Worm (Caenorhabditis elegans) whole organism, L4/young adult: ENCODE measurements around the gene F01G10.4.

Source experiments
- W03F9.2 ChIP-seq: fragments of 150-350 bp; optimal IDR thresholded peaks from 2 replicates; lab custom pipeline; 2014; ENCODE audit warnings: missing biosample characterization, missing genetic modification characterization
- dao-5 ChIP-seq: sonication (generic microtip); optimal IDR thresholded peaks from 2 replicates; lab custom pipeline; 2016; ENCODE audit warnings: missing genotype, missing genetic modification characterization, moderate library complexity, missing compliant biosample characterization
- him-1 ChIP-seq: sonication (generic microtip); optimal IDR thresholded peaks from 2 replicates; lab custom pipeline; 2016; ENCODE audit warnings: missing genotype, missing genetic modification reagents, missing genetic modification characterization, missing compliant biosample characterization

F01G10.4 gene

DNA sequence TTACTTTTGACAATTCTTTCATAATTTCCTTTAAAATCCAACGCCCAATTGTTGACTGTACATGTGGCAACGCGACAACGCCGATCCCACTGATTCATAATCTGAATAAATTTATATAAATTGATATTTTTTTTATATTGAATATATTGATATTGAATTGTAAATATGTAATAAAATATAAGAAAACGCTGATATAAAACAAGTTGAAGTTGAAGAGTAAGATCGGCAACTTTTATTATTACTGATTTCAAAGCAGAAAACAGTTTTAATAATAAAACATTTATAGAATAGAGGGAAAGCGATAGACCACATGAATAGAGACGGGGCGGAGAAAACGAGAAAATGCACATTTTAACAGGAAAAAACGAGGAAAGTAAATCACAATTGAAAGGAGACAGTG lies 13.1 kb downstream of the F01G10.4 start, which contains the start of gene qns-1:
Gene qns-1, minus strand, starts transcription at position 101 of the 400 bp plus-strand sequence.
- TF ChIP-seq him-1 (tag; lab: Kevin White, UChicago) (no peak), dao-5 (no peak), W03F9.2 (tag; lab: Kevin White, UChicago) (no peak)

DNA sequence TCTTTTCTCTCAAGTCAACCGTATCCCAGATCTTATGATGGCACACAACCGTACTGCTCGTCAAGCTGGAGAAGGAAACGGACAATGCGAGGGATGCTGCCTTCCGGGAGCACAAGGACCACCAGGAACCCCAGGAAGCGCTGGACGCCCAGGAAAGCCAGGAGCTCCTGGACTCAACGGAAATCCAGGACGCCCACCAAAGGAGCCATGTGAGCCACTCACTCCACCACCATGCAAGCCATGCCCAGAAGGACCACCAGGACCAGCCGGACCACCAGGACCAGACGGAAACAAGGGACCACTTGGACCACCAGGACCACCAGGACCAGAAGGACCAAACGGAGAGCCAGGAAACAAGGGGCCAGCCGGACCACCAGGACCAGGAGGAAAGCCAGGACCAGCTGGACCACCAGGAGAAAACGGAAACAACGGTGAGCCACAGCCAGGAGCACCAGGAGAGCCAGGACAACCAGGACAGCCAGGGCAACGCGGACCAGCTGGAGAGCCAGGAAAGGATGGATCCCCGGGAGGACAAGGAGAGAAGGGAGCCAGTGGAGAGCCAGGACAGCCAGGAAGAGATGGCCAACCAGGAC lies 15.6 kb downstream of the F01G10.4 start:
- no peak for TF ChIP-seq dao-5
- no peak for TF ChIP-seq him-1 (tag; lab: Kevin White, UChicago)
- TF ChIP-seq W03F9.2 (tag; lab: Kevin White, UChicago): no peak

DNA sequence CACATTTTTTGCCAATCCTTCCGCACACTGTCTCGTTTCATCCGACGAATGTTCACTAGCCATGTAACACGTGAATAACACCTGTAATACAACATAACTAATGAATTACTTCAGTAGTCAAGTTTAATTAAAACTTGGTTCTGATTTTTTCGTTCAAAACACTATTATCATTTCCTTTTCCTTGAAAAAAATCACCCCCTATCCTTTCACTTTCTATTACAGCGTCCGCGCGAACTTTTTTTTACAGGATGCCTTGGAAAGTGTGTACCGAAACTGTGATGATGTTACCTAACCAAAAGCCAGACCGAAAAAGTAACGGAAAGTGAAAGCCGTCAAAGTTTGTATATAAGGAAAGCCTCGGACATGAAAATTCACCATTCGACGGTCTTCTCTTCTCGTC lies 16.3 kb downstream of the F01G10.4 start, which contains the start of gene col-124:
Gene col-124, plus strand, starts transcription at position 374 of the 400 bp plus-strand sequence.
- TF ChIP-seq dao-5: no peak
- TF ChIP-seq W03F9.2 (tag; lab: Kevin White, UChicago): no peak
- TF ChIP-seq him-1 (tag; lab: Kevin White, UChicago): no peak

DNA sequence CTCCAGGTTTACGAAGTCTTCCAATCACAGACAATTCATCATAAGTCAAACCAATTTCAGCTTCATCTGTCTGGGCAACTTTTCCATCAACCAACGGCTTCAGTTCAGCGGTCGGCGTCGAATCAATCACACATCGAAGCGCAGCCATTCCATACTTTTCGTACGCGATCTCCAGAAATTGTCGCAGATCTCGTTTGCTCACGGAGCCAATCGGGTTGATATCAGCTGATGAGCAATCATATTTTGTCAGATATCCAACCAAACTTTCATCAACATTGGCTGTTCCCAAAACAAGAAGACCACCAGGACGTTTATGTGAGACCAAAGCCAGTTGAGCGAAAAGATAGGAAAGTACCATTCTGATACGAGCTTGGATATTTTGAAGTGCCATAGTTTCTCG lies 17.0 kb downstream of the F01G10.4 start:
- TF ChIP-seq dao-5 (no peak), W03F9.2 (tag; lab: Kevin White, UChicago) (no peak), him-1 (tag; lab: Kevin White, UChicago) (no peak)

DNA sequence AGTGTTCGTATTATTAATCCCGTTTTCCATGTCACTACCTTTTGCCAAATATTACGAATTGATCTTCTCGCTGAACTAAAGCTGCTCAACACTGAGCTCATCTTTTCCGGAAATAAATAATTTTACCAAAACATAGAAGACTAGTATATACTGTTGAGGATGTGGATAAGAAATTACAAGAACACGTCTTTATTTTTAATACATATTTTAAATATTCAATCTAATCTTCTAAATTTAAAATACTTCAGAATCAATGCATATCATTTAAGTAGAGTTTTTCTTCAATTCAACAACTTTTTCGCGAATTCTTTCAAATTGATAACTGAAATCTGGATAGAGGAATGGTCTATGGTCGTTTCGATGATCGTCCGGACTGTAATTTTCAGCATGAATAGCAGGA lies 17.5 kb downstream of the F01G10.4 start, which contains the start of gene abt-1:
Gene abt-1, minus strand, starts transcription at position 101 of the 400 bp plus-strand sequence.
- TF ChIP-seq dao-5 (no peak), him-1 (tag; lab: Kevin White, UChicago) (no peak), W03F9.2 (tag; lab: Kevin White, UChicago) (no peak)

DNA sequence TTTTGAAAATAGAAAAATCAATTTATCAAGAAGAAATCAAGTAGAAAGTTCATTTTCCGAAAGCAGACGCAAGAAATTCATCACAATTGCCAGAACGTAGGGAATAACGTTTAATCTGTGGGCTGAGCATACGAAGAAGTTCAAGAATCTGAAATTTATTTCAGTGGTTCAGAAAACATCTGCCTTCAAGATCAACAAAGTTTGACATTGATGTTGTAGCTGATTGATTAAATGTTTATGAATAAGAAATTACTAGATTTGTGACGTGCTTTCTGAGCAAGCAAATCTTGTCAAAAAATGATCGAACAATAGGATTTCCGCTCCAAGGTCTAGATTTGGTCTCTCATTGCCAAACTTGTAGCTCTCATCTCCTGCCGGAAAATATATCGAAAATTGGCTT lies 26.2 kb downstream of the F01G10.4 start, which contains the start of gene K04D7.6:
Gene K04D7.6, minus strand, starts transcription at position 101 of the 400 bp plus-strand sequence.
- TF ChIP-seq W03F9.2 (tag; lab: Kevin White, UChicago): no peak
- no peak for TF ChIP-seq dao-5
- no peak for TF ChIP-seq him-1 (tag; lab: Kevin White, UChicago)

DNA sequence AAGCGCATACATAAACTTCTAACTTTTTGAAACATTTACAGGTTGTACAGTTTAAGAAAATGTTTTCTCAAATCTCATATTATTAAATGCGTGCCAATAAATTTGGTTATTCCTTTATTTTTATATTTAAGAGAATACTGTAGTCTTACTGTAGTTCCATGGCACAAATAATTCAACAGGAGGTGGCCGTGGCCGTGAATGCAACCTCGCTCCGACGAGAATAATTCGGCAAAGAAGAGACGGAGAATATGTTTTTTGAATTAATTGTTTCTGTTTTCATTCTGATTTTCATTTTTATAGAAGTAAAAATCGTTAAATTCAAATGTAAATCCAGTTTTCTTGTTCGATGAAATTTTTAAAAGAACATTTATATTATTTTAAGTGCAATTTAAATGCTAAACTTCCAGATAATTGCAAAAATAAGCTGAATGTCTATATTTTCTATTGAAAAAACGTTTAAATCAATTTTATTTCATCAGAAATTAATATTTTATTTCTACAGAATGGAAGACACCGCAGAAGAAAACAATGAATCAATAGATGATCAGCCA lies 35.0 kb downstream of the F01G10.4 start, which contains the start of gene gon-4:
Gene gon-4, plus strand, starts transcription at position 501 of the 551 bp plus-strand sequence.
- no peak for TF ChIP-seq him-1 (tag; lab: Kevin White, UChicago)
- TF ChIP-seq W03F9.2 (tag; lab: Kevin White, UChicago): peak; percentile 50

DNA sequence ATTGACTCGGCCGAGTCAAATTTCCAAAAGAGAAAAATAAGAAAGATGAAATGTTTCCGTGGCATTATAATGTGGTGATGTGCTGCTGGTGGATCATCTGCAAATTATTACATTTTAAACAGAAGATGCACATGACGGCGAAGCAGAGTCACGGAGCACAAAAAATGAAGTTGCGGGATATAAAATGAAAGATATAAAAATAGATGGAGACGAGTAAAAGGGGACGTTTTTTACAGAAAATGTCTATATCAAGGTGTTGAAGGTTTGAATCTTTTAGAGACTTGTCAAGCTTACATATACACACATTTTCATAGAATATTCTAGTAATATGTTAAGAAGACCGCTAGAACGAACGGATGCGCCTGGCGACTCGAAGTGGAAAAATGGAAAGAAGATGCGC lies 38.0 kb downstream of the F01G10.4 start, which contains the start of gene ptrg-1:
Gene ptrg-1, minus strand, starts transcription at position 101 of the 400 bp plus-strand sequence.
- TF ChIP-seq dao-5 (no peak), W03F9.2 (tag; lab: Kevin White, UChicago) (no peak)

DNA sequence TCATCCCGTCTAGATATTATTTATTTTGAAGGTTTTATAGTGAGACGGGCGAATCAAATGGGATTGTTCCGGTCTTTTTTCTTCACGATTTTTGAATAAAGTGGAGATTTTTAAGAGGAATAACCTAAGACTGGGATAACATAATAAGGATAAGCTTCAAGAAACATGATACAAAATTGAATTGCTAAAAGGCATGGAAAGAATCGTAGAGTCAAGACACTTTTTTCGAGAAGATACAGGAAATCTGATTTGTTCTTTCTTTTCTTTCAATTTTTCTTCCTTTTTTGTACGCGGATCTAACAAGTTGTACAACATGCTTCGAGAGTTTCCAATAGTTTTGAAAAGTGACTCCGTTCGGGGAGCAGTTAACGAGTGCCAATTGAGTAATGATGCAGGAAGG lies 40.9 kb downstream of the F01G10.4 start:
- TF ChIP-seq dao-5: no peak
- no peak for TF ChIP-seq W03F9.2 (tag; lab: Kevin White, UChicago)
- no peak for TF ChIP-seq him-1 (tag; lab: Kevin White, UChicago)

DNA sequence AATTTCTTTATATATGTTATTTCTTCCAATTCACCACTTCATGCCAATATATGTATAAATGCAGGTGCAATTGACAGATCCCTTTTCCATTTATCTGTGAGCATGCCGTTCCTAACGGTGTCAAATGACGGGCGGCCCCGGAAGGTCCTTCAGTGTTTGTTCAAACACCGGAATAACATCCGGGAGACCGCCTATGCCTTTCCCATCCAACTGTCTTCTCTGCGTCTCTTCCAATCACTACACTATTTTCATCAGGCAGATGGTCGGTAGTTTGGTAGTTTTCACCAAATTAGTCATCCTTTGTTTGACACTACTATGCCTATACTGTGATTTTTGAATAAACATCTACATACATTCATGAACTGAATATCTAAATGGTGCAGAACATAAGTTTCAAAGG lies 41.8 kb downstream of the F01G10.4 start:
- TF ChIP-seq dao-5: no peak
- TF ChIP-seq W03F9.2 (tag; lab: Kevin White, UChicago): no peak
- TF ChIP-seq him-1 (tag; lab: Kevin White, UChicago): no peak

DNA sequence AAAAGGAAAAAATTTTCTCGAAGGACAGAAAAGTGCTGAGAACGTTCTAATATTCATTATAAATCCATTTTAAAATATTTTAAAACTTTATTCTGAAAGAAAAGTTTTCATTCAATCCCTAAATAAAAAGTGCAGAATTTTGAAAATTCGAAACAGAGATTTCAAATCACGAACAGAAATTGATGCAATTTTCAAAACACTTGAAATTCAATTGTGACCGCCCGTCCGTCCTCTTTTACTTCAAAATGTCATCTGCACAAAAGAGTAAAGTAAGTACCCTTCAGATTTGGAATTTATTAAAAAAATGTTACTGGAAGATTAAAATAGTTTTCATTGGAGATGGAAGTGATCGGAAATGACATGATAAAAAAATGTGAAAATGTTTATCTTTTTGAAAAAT lies 43.9 kb downstream of the F01G10.4 start:
- TF ChIP-seq dao-5 (no peak), him-1 (tag; lab: Kevin White, UChicago) (no peak), W03F9.2 (tag; lab: Kevin White, UChicago) (no peak)
